Worm (Caenorhabditis elegans) whole organism, L1 larva: Measurements from ENCODE around the gene nlp-6.
A peak's percentile ranks its signal among the peaks of the same experiment; 100 is the strongest.

Source experiments
- C16A3.4 ChIP-seq: fragments of 150-350 bp; optimal IDR thresholded peaks from 2 replicates; lab custom pipeline; 2014; ENCODE audit warnings: missing biosample characterization, missing genetic modification characterization
- alr-1 ChIP-seq: fragments of 200-800 bp; sonication (Bioruptor generic); optimal IDR thresholded peaks from 2 replicates; lab custom pipeline; 2018; ENCODE audit warnings: borderline replicate concordance, mild to moderate bottlenecking, missing genetic modification characterization, missing compliant biosample characterization
- ceh-8 ChIP-seq: fragments of 200-800 bp; sonication (Bioruptor generic); optimal IDR thresholded peaks from 2 replicates; lab custom pipeline; 2018; ENCODE audit warnings: mild to moderate bottlenecking, missing genetic modification characterization, moderate library complexity, missing compliant biosample characterization
- ceh-90 ChIP-seq: sonication (generic microtip); optimal IDR thresholded peaks from 2 replicates; lab custom pipeline; 2016; ENCODE audit warnings: missing genetic modification characterization, missing compliant biosample characterization
- ces-1 ChIP-seq: fragments of 150-350 bp; optimal IDR thresholded peaks from 2 replicates; lab custom pipeline; 2014; ENCODE audit warnings: missing biosample characterization, missing genetic modification reagents, missing genetic modification characterization
- efl-1 ChIP-seq, 4 experiments: fragments of 150-350 bp; optimal IDR thresholded peaks in 3 of 4; peaks in 1 of 4; 1 replicate in 1 of 4; 2 replicates in 3 of 4; lab custom pipeline; 2014; ENCODE audit warnings: missing biosample characterization in 2 of 4, missing genetic modification characterization in 2 of 4, missing genetic modification reagents in 2 of 4
- egl-13 ChIP-seq: sonication (generic microtip); optimal IDR thresholded peaks from 2 replicates; lab custom pipeline; 2016; ENCODE audit warnings: missing genotype, missing genetic modification reagents, missing genetic modification characterization, missing compliant biosample characterization
- elt-2 ChIP-seq: sonication (generic microtip); optimal IDR thresholded peaks from 2 replicates; lab custom pipeline; 2016; ENCODE audit warnings: missing genetic modification characterization, mild to moderate bottlenecking, inconsistent platforms, missing compliant biosample characterization, missing genetic modification reagents
- ets-5 ChIP-seq: fragments of 200-800 bp; sonication (Bioruptor generic); IDR thresholded peaks from 2 replicates; pipeline ENCODE4 v1.3.6; 2022; ENCODE audit warnings: missing genetic modification characterization, missing compliant biosample characterization
- fkh-10 ChIP-seq: sonication (generic microtip); optimal IDR thresholded peaks from 2 replicates; lab custom pipeline; 2017; ENCODE audit warnings: missing biosample characterization, missing genetic modification reagents, missing genetic modification characterization
- fkh-4 ChIP-seq: sonication (generic microtip); optimal IDR thresholded peaks from 2 replicates; lab custom pipeline; 2016; ENCODE audit warnings: missing compliant biosample characterization, missing genetic modification characterization, borderline replicate concordance
- fkh-8 ChIP-seq: sonication (generic microtip); optimal IDR thresholded peaks from 2 replicates; lab custom pipeline; 2016; ENCODE audit warnings: mild to moderate bottlenecking, missing genetic modification characterization, missing compliant biosample characterization
- fos-1 ChIP-seq: fragments of 150-350 bp; optimal IDR thresholded peaks from 2 replicates; lab custom pipeline; 2014; ENCODE audit warnings: missing biosample characterization, missing genetic modification characterization
- hlh-17 ChIP-seq: fragments of 200-800 bp; sonication (Bioruptor generic); optimal IDR thresholded peaks from 2 replicates; lab custom pipeline; 2018; ENCODE audit warnings: missing genetic modification characterization, mild to moderate bottlenecking, missing compliant biosample characterization, moderate library complexity, borderline replicate concordance
- hpl-2 ChIP-seq: fragments of 150-350 bp; optimal IDR thresholded peaks from 2 replicates; lab custom pipeline; 2014; ENCODE audit warnings: missing biosample characterization, missing genetic modification reagents, missing genetic modification characterization
- jun-1 ChIP-seq: fragments of 150-350 bp; optimal IDR thresholded peaks from 2 replicates; lab custom pipeline; 2014; ENCODE audit warnings: missing biosample characterization, missing genetic modification reagents, missing genetic modification characterization
- lin-14 ChIP-seq: fragments of 200-800 bp; sonication (Bioruptor generic); optimal IDR thresholded peaks from 2 replicates; lab custom pipeline; 2018; ENCODE audit warnings: mild to moderate bottlenecking, missing genetic modification characterization, moderate library complexity, missing compliant biosample characterization
- lin-39 ChIP-seq: fragments of 150-350 bp; optimal IDR thresholded peaks from 2 replicates; lab custom pipeline; 2014; ENCODE audit warnings: missing biosample characterization, missing genetic modification reagents, missing genetic modification characterization
- mab-9 ChIP-seq: fragments of 200-800 bp; sonication (Bioruptor generic); IDR thresholded peaks from 2 replicates; pipeline ENCODE4 v1.3.6; 2022; ENCODE audit warnings: missing genetic modification reagents, missing genetic modification characterization, missing compliant biosample characterization
- mdl-1 ChIP-seq, 2 experiments: fragments of 150-350 bp; optimal IDR thresholded peaks; 2 replicates each; lab custom pipeline; 2014 to 2017; ENCODE audit warnings: missing biosample characterization in 2 of 2, missing genetic modification characterization in 2 of 2, inconsistent platforms in 1 of 2
- nhr-19 ChIP-seq: fragments of 200-800 bp; sonication (Bioruptor generic); conservative IDR thresholded peaks from 2 replicates; pipeline ENCODE4 v1.3.6; 2022; ENCODE audit warnings: missing genetic modification characterization, missing compliant biosample characterization
- nhr-20 ChIP-seq: sonication (generic microtip); optimal IDR thresholded peaks from 2 replicates; lab custom pipeline; 2016; ENCODE audit warnings: mild to moderate bottlenecking, missing genetic modification characterization, missing compliant biosample characterization
- nhr-47 ChIP-seq: sonication (generic microtip); optimal IDR thresholded peaks from 2 replicates; lab custom pipeline; 2016; ENCODE audit warnings: mild to moderate bottlenecking, missing genetic modification characterization, moderate library complexity, missing compliant biosample characterization
- nhr-71 ChIP-seq: sonication (generic microtip); optimal IDR thresholded peaks from 2 replicates; lab custom pipeline; 2016; ENCODE audit warnings: mild to moderate bottlenecking, missing genetic modification characterization, moderate library complexity, missing compliant biosample characterization
- nhr-76 ChIP-seq: sonication (generic microtip); optimal IDR thresholded peaks from 2 replicates; lab custom pipeline; 2017; ENCODE audit warnings: missing biosample characterization, missing genetic modification characterization
- nhr-85 ChIP-seq: sonication (generic microtip); peaks from one replicate; lab custom pipeline; 2016; ENCODE audit warnings: missing genetic modification characterization, inconsistent platforms, missing compliant biosample characterization
- pag-3 ChIP-seq: sonication (generic microtip); optimal IDR thresholded peaks from 2 replicates; lab custom pipeline; 2017; ENCODE audit warnings: missing genetic modification characterization, mild to moderate bottlenecking, missing compliant biosample characterization, antibody characterized with exemption, borderline replicate concordance; ENCODE audit not compliant: insufficient read depth
- rnt-1 ChIP-seq: sonication (generic microtip); optimal IDR thresholded peaks from 2 replicates; lab custom pipeline; 2016; ENCODE audit warnings: mild to moderate bottlenecking, missing genetic modification characterization, moderate library complexity, missing compliant biosample characterization
- unc-62 ChIP-seq: fragments of 150-350 bp; optimal IDR thresholded peaks from 2 replicates; lab custom pipeline; 2014; ENCODE audit warnings: missing biosample characterization, missing genetic modification reagents, missing genetic modification characterization
- unc-86 ChIP-seq: sonication (generic microtip); optimal IDR thresholded peaks from 2 replicates; lab custom pipeline; 2016; ENCODE audit warnings: missing genetic modification characterization, missing compliant biosample characterization
- unc-98 ChIP-seq: fragments of 200-800 bp; sonication (Bioruptor generic); IDR thresholded peaks from 2 replicates; pipeline ENCODE4 v1.3.6; 2022; ENCODE audit warnings: missing genetic modification characterization, missing compliant biosample characterization
- zag-1 ChIP-seq: fragments of 150-350 bp; optimal IDR thresholded peaks from 2 replicates; lab custom pipeline; 2014; ENCODE audit warnings: missing biosample characterization, missing genetic modification characterization
- zip-4 ChIP-seq: fragments of 200-800 bp; sonication (Bioruptor generic); optimal IDR thresholded peaks from 2 replicates; lab custom pipeline; 2018; ENCODE audit warnings: mild to moderate bottlenecking, missing genetic modification characterization, moderate library complexity, missing compliant biosample characterization
- ztf-11 ChIP-seq, 2 experiments: sonication (generic microtip); optimal IDR thresholded peaks; 2 replicates each; lab custom pipeline; 2016 to 2017; ENCODE audit warnings: missing genetic modification characterization in 2 of 2, missing biosample characterization in 1 of 2, missing compliant biosample characterization in 1 of 2

nlp-6 gene

ce11 chrX:17662146-17662545 lies at the start of gene nlp-6:
nlp-6 (plus strand) TSS chrX:17662446.
- TF ChIP-seq nhr-20 (tag; lab: Kevin White, UChicago) = no peak
- no peak for TF ChIP-seq efl-1 (optimal IDR thresholded peaks at IDR 0.05; lab: Kevin White, UChicago)
- peak in 1 of 2 experiments; percentile 67 for TF ChIP-seq efl-1 (GFP tag; optimal IDR thresholded peaks at IDR 0.05 in 1 of 2; lab: Kevin White, UChicago)

ce11 chrX:17613024-17613423 lies 49.2 kb upstream of the nlp-6 start:
- no peak for TF ChIP-seq ceh-90
- no peak for TF ChIP-seq C16A3.4
- TF ChIP-seq egl-13 (tag; lab: Kevin White, UChicago) = peak; percentile 32
- peak; percentile 46 for TF ChIP-seq fkh-8 (tag; lab: Kevin White, UChicago)
- no peak for TF ChIP-seq fkh-10 (GFP tag; lab: Kevin White, UChicago)
- TF ChIP-seq nhr-19 = no peak
- TF ChIP-seq unc-62 (GFP tag; lab: Kevin White, UChicago) = no peak
- TF ChIP-seq alr-1 (tag; lab: Kevin White, UChicago) = no peak
- TF ChIP-seq jun-1 (tag; lab: Kevin White, UChicago) = no peak
- TF ChIP-seq lin-14 = peak; percentile 58
- TF ChIP-seq nhr-71 (tag; lab: Kevin White, UChicago) = peak; percentile 37
- no peak for TF ChIP-seq unc-98 (GFP tag; lab: Robert Waterston, UW)
- TF ChIP-seq nhr-47 (tag; lab: Kevin White, UChicago) = peak; percentile 42
- TF ChIP-seq fkh-4 (tag; lab: Kevin White, UChicago) = no peak
- TF ChIP-seq ztf-11 (tag; optimal IDR thresholded peaks at IDR 0.05; lab: Kevin White, UChicago) = no peak
- no peak for TF ChIP-seq mab-9
- no peak for TF ChIP-seq hpl-2 (GFP tag; lab: Kevin White, UChicago)
- TF ChIP-seq ets-5 = no peak

- TF ChIP-seq lin-14 (no peak), fkh-4 (tag; lab: Kevin White, UChicago) (no peak), efl-1 (optimal IDR thresholded peaks at IDR 0.05; lab: Kevin White, UChicago) (no peak), efl-1 (GFP tag; optimal IDR thresholded peaks at IDR 0.05 in 1 of 2; lab: Kevin White, UChicago) (no peak), lin-39 (no peak), rnt-1 (tag; lab: Kevin White, UChicago) (no peak), pag-3 (no peak), egl-13 (tag; lab: Kevin White, UChicago) (no peak), zip-4 (no peak), unc-86 (tag; lab: Kevin White, UChicago) (no peak), ces-1 (GFP tag; lab: Kevin White, UChicago) (no peak)
Measured at ce11 chrX:17614245-17614644, 48.0 kb upstream of the nlp-6 start, which contains the start of gene ncs-7. ncs-7 (plus strand) TSS chrX:17614545.

- TF ChIP-seq nhr-76 (tag; lab: Kevin White, UChicago) (no peak), rnt-1 (tag; lab: Kevin White, UChicago) (no peak), mdl-1 (tag; optimal IDR thresholded peaks at IDR 0.05; lab: Kevin White, UChicago) (no peak)
- TF ChIP-seq, all 84 proteins: peak for 0
Measured at ce11 chrX:17625245-17625644, 37.0 kb upstream of the nlp-6 start.

- TF ChIP-seq unc-62 (GFP tag; lab: Kevin White, UChicago) (no peak), C16A3.4 (no peak), ets-5 (no peak), fos-1 (tag; lab: Kevin White, UChicago) (no peak), elt-2 (no peak), ceh-8 (GFP tag; lab: Kevin White, UChicago) (no peak), nhr-85 (tag; lab: Kevin White, UChicago) (no peak), hlh-17 (no peak), zag-1 (tag; lab: Kevin White, UChicago) (no peak)
Measured at ce11 chrX:17625729-17626128, 36.5 kb upstream of the nlp-6 start.
